Worm (Caenorhabditis elegans) whole organism, late embryonic: ENCODE data around the gene ears-2.

ENCODE experiments used
- C38D4.7 ChIP-seq: fragments of 200-800 bp; sonication (Bioruptor generic); optimal IDR thresholded peaks from 2 replicates; lab custom pipeline; 2018; ENCODE audit warnings: mild to moderate bottlenecking, missing genetic modification characterization, moderate library complexity, missing compliant biosample characterization
- T23F11.4 ChIP-seq: fragments of 200-800 bp; sonication (Bioruptor generic); optimal IDR thresholded peaks from 2 replicates; lab custom pipeline; 2018; ENCODE audit warnings: mild to moderate bottlenecking, missing genetic modification characterization, missing compliant biosample characterization
- ama-1 ChIP-seq: fragments of 150-350 bp; optimal IDR thresholded peaks from 2 replicates; lab custom pipeline; 2014
- ceh-18 ChIP-seq: sonication (generic microtip); optimal IDR thresholded peaks from 2 replicates; lab custom pipeline; 2016; ENCODE audit warnings: missing genetic modification characterization, missing compliant biosample characterization
- ceh-22 ChIP-seq: sonication (generic microtip); optimal IDR thresholded peaks from 2 replicates; lab custom pipeline; 2017; ENCODE audit warnings: missing biosample characterization, missing genetic modification characterization
- ceh-24 ChIP-seq: sonication (generic microtip); optimal IDR thresholded peaks from 2 replicates; lab custom pipeline; 2016; ENCODE audit warnings: mild to moderate bottlenecking, missing genetic modification characterization, missing compliant biosample characterization
- ceh-30 ChIP-seq: fragments of 150-350 bp; optimal IDR thresholded peaks from 2 replicates; lab custom pipeline; 2014; ENCODE audit warnings: missing biosample characterization, missing genetic modification characterization
- ceh-31 ChIP-seq: sonication (generic microtip); optimal IDR thresholded peaks from 2 replicates; lab custom pipeline; 2016; ENCODE audit warnings: missing genetic modification characterization, missing compliant biosample characterization
- ceh-48 ChIP-seq: sonication (generic microtip); optimal IDR thresholded peaks from 2 replicates; lab custom pipeline; 2016; ENCODE audit warnings: missing genetic modification characterization, inconsistent platforms, missing compliant biosample characterization
- ceh-9 ChIP-seq: sonication (generic microtip); optimal IDR thresholded peaks from 2 replicates; lab custom pipeline; 2016; ENCODE audit warnings: mild to moderate bottlenecking, missing genetic modification characterization, inconsistent platforms, missing compliant biosample characterization
- che-1 ChIP-seq: sonication (generic microtip); optimal IDR thresholded peaks from 2 replicates; lab custom pipeline; 2016; ENCODE audit warnings: mild to moderate bottlenecking, missing genetic modification characterization, missing compliant biosample characterization
- dmd-4 ChIP-seq: sonication (generic microtip); optimal IDR thresholded peaks from 2 replicates; lab custom pipeline; 2016; ENCODE audit warnings: borderline replicate concordance, missing genetic modification characterization, missing compliant biosample characterization
- elt-4 ChIP-seq: sonication (generic microtip); optimal IDR thresholded peaks from 2 replicates; lab custom pipeline; 2016; ENCODE audit warnings: missing genetic modification characterization, missing compliant biosample characterization
- fkh-10 ChIP-seq: fragments of 150-350 bp; optimal IDR thresholded peaks from 2 replicates; lab custom pipeline; 2014; ENCODE audit warnings: missing biosample characterization, missing genetic modification reagents, missing genetic modification characterization
- fkh-6 ChIP-seq: sonication (generic microtip); optimal IDR thresholded peaks from 2 replicates; lab custom pipeline; 2016; ENCODE audit warnings: missing genetic modification characterization, missing compliant biosample characterization
- hlh-13 ChIP-seq: fragments of 200-800 bp; sonication (Bioruptor generic); optimal IDR thresholded peaks from 2 replicates; lab custom pipeline; 2018; ENCODE audit warnings: mild to moderate bottlenecking, missing genetic modification characterization, missing compliant biosample characterization
- hlh-30 ChIP-seq: sonication (generic microtip); optimal IDR thresholded peaks from 2 replicates; lab custom pipeline; 2017; ENCODE audit warnings: antibody characterized with exemption, missing genetic modification characterization, missing compliant biosample characterization; ENCODE audit not compliant: insufficient read depth
- hlh-6 ChIP-seq: sonication (generic microtip); optimal IDR thresholded peaks from 2 replicates; lab custom pipeline; 2016; ENCODE audit warnings: missing genotype, missing genetic modification characterization, missing compliant biosample characterization
- lin-11 ChIP-seq: fragments of 200-800 bp; sonication (Bioruptor generic); optimal IDR thresholded peaks from 2 replicates; lab custom pipeline; 2018; ENCODE audit warnings: mild to moderate bottlenecking, missing genetic modification characterization, missing compliant biosample characterization
- nhr-11 ChIP-seq: fragments of 150-350 bp; optimal IDR thresholded peaks from 2 replicates; lab custom pipeline; 2014; ENCODE audit warnings: missing biosample characterization, missing genetic modification characterization
- odd-2 ChIP-seq: sonication (generic microtip); optimal IDR thresholded peaks from 2 replicates; lab custom pipeline; 2017; ENCODE audit warnings: antibody characterized with exemption, mild to moderate bottlenecking, missing genetic modification characterization, missing compliant biosample characterization
- pat-9 ChIP-seq: fragments of 200-800 bp; sonication (Bioruptor generic); optimal IDR thresholded peaks from 2 replicates; lab custom pipeline; 2018; ENCODE audit warnings: mild to moderate bottlenecking, missing genetic modification characterization, moderate library complexity, missing compliant biosample characterization
- pha-2 ChIP-seq: sonication (generic microtip); optimal IDR thresholded peaks from 2 replicates; lab custom pipeline; 2017; ENCODE audit warnings: mild to moderate bottlenecking, missing genetic modification characterization, missing compliant biosample characterization
- pha-4 ChIP-seq: fragments of 150-350 bp; optimal IDR thresholded peaks from 2 replicates; lab custom pipeline; 2018; ENCODE audit warnings: missing biosample characterization, missing genetic modification reagents, missing genetic modification characterization
- pros-1 ChIP-seq: fragments of 150-350 bp; optimal IDR thresholded peaks from 2 replicates; lab custom pipeline; 2014; ENCODE audit warnings: missing biosample characterization, missing genetic modification reagents, missing genetic modification characterization
- ref-2 ChIP-seq: sonication (generic microtip); optimal IDR thresholded peaks from 2 replicates; lab custom pipeline; 2016; ENCODE audit warnings: missing genetic modification characterization, missing compliant biosample characterization
- rnt-1 ChIP-seq: sonication (generic microtip); optimal IDR thresholded peaks from 2 replicates; lab custom pipeline; 2016; ENCODE audit warnings: missing genetic modification characterization, missing compliant biosample characterization
- sox-2 ChIP-seq: fragments of 200-800 bp; sonication (Bioruptor generic); IDR thresholded peaks from 2 replicates; pipeline ENCODE4 v1.3.6; 2022; ENCODE audit warnings: missing genetic modification reagents, missing genetic modification characterization, missing compliant biosample characterization
- tbx-2 ChIP-seq: sonication (generic microtip); optimal IDR thresholded peaks from 2 replicates; lab custom pipeline; 2016; ENCODE audit warnings: missing genetic modification characterization, missing compliant biosample characterization
- tbx-7 ChIP-seq: sonication (generic microtip); optimal IDR thresholded peaks from 2 replicates; lab custom pipeline; 2016; ENCODE audit warnings: missing genotype, missing genetic modification characterization, missing compliant biosample characterization
- unc-3 ChIP-seq, 2 experiments: fragments of 200-800 bp in 1 of 2; sonication (Bioruptor generic) in 1 of 2; sonication (generic microtip) in 1 of 2; conservative IDR thresholded peaks in 1 of 2; optimal IDR thresholded peaks in 1 of 2; 2 replicates each; pipeline versions ENCODE4 v1.3.6 to Lab custom; 2016 to 2022; ENCODE audit warnings: missing compliant biosample characterization in 2 of 2, missing genetic modification characterization in 2 of 2, missing genetic modification reagents in 1 of 2
- unc-55 ChIP-seq: sonication (generic microtip); optimal IDR thresholded peaks from 2 replicates; lab custom pipeline; 2017; ENCODE audit warnings: missing biosample characterization, missing genetic modification reagents, missing genetic modification characterization
- ztf-16 ChIP-seq: sonication (generic microtip); optimal IDR thresholded peaks from 2 replicates; lab custom pipeline; 2017; ENCODE audit warnings: missing genetic modification characterization, missing compliant biosample characterization

The ears-2 gene

ce11 chrIV:378838-379237, 11.4 kb downstream of the ears-2 start:
- TF ChIP-seq sox-2 (no peak), T23F11.4 (GFP tag; lab: Kevin White, UChicago) (no peak), unc-55 (GFP tag; lab: Kevin White, UChicago) (peak; percentile 68)

DNA sequence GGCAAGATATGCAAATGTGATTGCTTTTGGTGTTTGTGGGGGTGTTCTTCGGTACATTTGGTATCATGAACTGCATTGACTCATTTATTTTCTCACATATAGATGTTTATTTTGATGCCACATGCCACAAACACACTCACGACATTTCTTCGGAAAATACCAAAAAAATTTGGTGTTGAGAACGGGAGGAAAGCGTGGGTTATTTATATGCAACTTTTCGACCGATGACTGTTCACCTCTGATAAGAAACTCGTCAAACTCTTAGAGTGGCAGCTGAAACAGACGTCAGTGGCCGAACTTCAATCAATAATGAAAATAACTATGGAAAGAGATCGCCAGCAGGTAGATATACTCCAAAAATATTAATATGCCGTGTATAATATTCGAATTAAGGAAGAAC, 11.9 kb downstream of the ears-2 start:
- TF ChIP-seq nhr-11 (tag; lab: Kevin White, UChicago) (no peak), hlh-30 (tag; lab: Kevin White, UChicago) (no peak), dmd-4 (tag; lab: Kevin White, UChicago) (no peak), che-1 (tag; lab: Kevin White, UChicago) (no peak), ceh-30 (tag; lab: Kevin White, UChicago) (no peak), tbx-7 (tag; lab: Kevin White, UChicago) (no peak), pha-4 (tag; lab: Kevin White, UChicago) (no peak), pros-1 (no peak), fkh-6 (tag; lab: Kevin White, UChicago) (no peak), ceh-9 (no peak), lin-11 (tag; lab: Kevin White, UChicago) (no peak), ceh-24 (tag; lab: Kevin White, UChicago) (no peak), hlh-6 (tag; lab: Kevin White, UChicago) (no peak), hlh-13 (GFP tag; lab: Kevin White, UChicago) (no peak), T23F11.4 (GFP tag; lab: Kevin White, UChicago) (no peak), ztf-16 (tag; lab: Kevin White, UChicago) (no peak), rnt-1 (tag; lab: Kevin White, UChicago) (no peak), pha-2 (tag; lab: Kevin White, UChicago) (no peak), ceh-48 (tag; lab: Kevin White, UChicago) (no peak), fkh-10 (no peak)

DNA sequence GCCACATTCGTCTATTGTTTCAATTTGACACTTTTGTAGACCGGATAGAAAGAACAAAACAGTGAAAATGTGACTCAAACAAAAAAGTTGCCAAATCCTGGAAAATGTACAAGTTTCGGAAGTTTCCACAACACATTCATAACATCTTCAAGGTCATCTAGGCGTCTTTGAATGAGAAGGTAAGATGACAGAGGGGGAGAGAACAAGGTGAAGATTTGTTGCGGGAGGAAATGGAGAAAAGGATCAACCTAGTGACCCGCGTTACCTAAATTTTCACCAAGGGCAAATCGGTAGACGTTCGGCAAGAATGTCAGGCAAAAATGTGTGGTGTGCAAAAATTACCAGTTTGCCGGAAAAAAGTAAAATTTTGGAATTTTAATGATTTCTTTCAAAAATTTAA, 12.5 kb downstream of the ears-2 start:
- TF ChIP-seq sox-2, result no peak
- no peak for TF ChIP-seq C38D4.7

DNA sequence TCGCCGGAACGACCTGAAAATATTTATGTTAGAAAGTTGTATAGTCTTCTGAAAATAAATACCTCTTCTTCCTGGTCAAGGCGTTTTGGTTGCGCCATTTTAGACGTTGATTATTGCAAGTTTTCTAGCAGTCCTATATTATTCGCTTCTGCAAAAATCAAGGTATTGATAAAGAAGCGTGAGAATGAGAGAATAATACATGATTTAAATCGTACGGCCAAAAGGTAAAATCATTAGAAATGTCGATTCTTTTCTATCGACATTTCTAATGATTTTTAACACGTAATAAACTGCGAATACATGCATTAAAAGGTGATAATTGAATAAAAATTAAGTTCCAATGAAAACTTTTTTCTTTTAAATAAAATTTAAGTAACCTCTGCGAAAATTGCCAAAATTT, 14.4 kb downstream of the ears-2 start, which contains the start of gene fln-1:
Gene fln-1, minus strand, starts transcription at position 101 of the 400 bp plus-strand sequence.
- TF ChIP-seq unc-3 (GFP tag; conservative IDR thresholded peaks at IDR 0.05; lab: Robert Waterston, UW) (no peak), unc-3 (tag; optimal IDR thresholded peaks at IDR 0.05; lab: Kevin White, UChicago) (no peak), ceh-22 (no peak), elt-4 (tag; lab: Kevin White, UChicago) (no peak), ceh-48 (tag; lab: Kevin White, UChicago) (no peak), ref-2 (no peak), C38D4.7 (no peak), ceh-18 (no peak), tbx-2 (tag; lab: Kevin White, UChicago) (no peak), dmd-4 (tag; lab: Kevin White, UChicago) (no peak), ama-1 (lab: Kevin White, UChicago) (no peak), odd-2 (no peak)
- TF ChIP-seq, all 69 proteins: peak for 0

DNA sequence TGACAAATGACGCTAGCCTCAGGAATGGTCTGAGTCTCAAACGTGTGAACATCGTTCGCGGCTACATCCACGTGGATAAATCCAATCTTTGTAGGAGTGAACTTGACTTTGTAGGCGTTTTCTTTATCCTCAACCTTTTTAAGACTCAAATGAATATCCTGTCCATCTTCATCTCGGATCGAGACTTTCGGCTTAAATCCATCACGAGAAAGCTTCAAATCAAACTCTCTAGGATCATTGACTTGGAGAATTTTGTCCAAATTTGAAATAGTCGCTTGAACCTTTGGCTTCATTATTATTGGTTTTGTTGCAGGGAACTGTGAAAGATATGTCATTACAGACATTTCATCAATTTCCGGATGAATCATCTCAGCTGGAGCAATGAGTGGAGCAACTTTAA, 16.3 kb downstream of the ears-2 start:
- TF ChIP-seq ceh-31 (tag; lab: Kevin White, UChicago) (no peak), T23F11.4 (GFP tag; lab: Kevin White, UChicago) (no peak), che-1 (tag; lab: Kevin White, UChicago) (no peak), ref-2 (no peak), ceh-22 (no peak), ztf-16 (tag; lab: Kevin White, UChicago) (no peak), lin-11 (tag; lab: Kevin White, UChicago) (no peak), pha-4 (tag; lab: Kevin White, UChicago) (no peak), pat-9 (tag; lab: Kevin White, UChicago) (no peak)
